Worm (Caenorhabditis elegans) whole organism, L3 larva: Measurements from ENCODE around the gene T11F8.4.

Experiments used
- ZK546.5 ChIP-seq: sonication (generic microtip); optimal IDR thresholded peaks from 2 replicates; lab custom pipeline; 2017; ENCODE audit warnings: missing biosample characterization, missing genetic modification characterization
- aly-2 ChIP-seq: fragments of 150-350 bp; optimal IDR thresholded peaks from 2 replicates; lab custom pipeline; 2014; ENCODE audit warnings: missing biosample characterization, missing genetic modification characterization
- ama-1 ChIP-seq: fragments of 150-350 bp; optimal IDR thresholded peaks from 2 replicates; lab custom pipeline; 2018
- ceh-16 ChIP-seq: sonication (generic microtip); optimal IDR thresholded peaks from 2 replicates; lab custom pipeline; 2017; ENCODE audit warnings: missing biosample characterization, missing genetic modification characterization
- ceh-82 ChIP-seq: fragments of 150-350 bp; optimal IDR thresholded peaks from 2 replicates; lab custom pipeline; 2014; ENCODE audit warnings: missing biosample characterization, missing genetic modification characterization
- daf-12 ChIP-seq: fragments of 150-350 bp; optimal IDR thresholded peaks from 2 replicates; lab custom pipeline; 2014; ENCODE audit warnings: missing biosample characterization, missing genetic modification reagents, missing genetic modification characterization
- egl-27 ChIP-seq: sonication (generic microtip); optimal IDR thresholded peaks from 4 replicates; lab custom pipeline; 2017; ENCODE audit warnings: missing biosample characterization, missing genetic modification reagents, missing genetic modification characterization
- egl-5 ChIP-seq: fragments of 150-350 bp; optimal IDR thresholded peaks from 2 replicates; lab custom pipeline; 2017; ENCODE audit warnings: missing biosample characterization, missing genetic modification reagents, missing genetic modification characterization, inconsistent platforms
- elt-1 ChIP-seq: fragments of 150-350 bp; optimal IDR thresholded peaks from 2 replicates; lab custom pipeline; 2014; ENCODE audit warnings: missing biosample characterization, missing genetic modification characterization
- elt-3 ChIP-seq, 3 experiments: fragments of 150-350 bp in 1 of 3; sonication (generic microtip) in 2 of 3; optimal IDR thresholded peaks; 2 replicates in 2 of 3; 4 replicates in 1 of 3; lab custom pipeline; 2014 to 2017; ENCODE audit warnings: missing biosample characterization in 3 of 3, missing genetic modification characterization in 3 of 3
- eor-1 ChIP-seq, 2 experiments: fragments of 150-350 bp; optimal IDR thresholded peaks; 2 replicates each; lab custom pipeline; 2014 to 2018; ENCODE audit warnings: missing biosample characterization in 2 of 2, missing genetic modification characterization in 2 of 2
- fkh-10 ChIP-seq: sonication (generic microtip); optimal IDR thresholded peaks from 2 replicates; lab custom pipeline; 2017; ENCODE audit warnings: missing biosample characterization, missing genetic modification reagents, missing genetic modification characterization
- fos-1 ChIP-seq: fragments of 150-350 bp; optimal IDR thresholded peaks from 2 replicates; lab custom pipeline; 2014; ENCODE audit warnings: missing biosample characterization, missing genetic modification characterization
- hmg-11 ChIP-seq: sonication (generic microtip); optimal IDR thresholded peaks from 2 replicates; lab custom pipeline; 2016; ENCODE audit warnings: missing genetic modification characterization, missing compliant biosample characterization
- jun-1 ChIP-seq: fragments of 150-350 bp; optimal IDR thresholded peaks from 2 replicates; lab custom pipeline; 2014; ENCODE audit warnings: missing biosample characterization, missing genetic modification reagents, missing genetic modification characterization
- lin-15B ChIP-seq: fragments of 150-350 bp; optimal IDR thresholded peaks from 2 replicates; lab custom pipeline; 2014; ENCODE audit warnings: missing biosample characterization, missing genetic modification characterization
- lin-39 ChIP-seq: fragments of 150-350 bp; optimal IDR thresholded peaks from 2 replicates; lab custom pipeline; 2018; ENCODE audit warnings: missing biosample characterization, missing genetic modification reagents, missing genetic modification characterization
- lsy-12 ChIP-seq: sonication (generic microtip); optimal IDR thresholded peaks from 2 replicates; lab custom pipeline; 2016; ENCODE audit warnings: mild to moderate bottlenecking, missing genetic modification characterization, missing compliant biosample characterization
- mdl-1 ChIP-seq: fragments of 150-350 bp; optimal IDR thresholded peaks from 2 replicates; lab custom pipeline; 2014; ENCODE audit warnings: missing biosample characterization, missing genetic modification characterization
- nhr-12 ChIP-seq: fragments of 150-350 bp; optimal IDR thresholded peaks from 2 replicates; lab custom pipeline; 2014; ENCODE audit warnings: missing biosample characterization, missing genetic modification characterization
- nhr-23 ChIP-seq: fragments of 150-350 bp; optimal IDR thresholded peaks from 2 replicates; lab custom pipeline; 2014; ENCODE audit warnings: missing biosample characterization, missing genetic modification reagents, missing genetic modification characterization
- nhr-28 ChIP-seq: fragments of 150-350 bp; optimal IDR thresholded peaks from 2 replicates; lab custom pipeline; 2014; ENCODE audit warnings: missing biosample characterization, missing genetic modification characterization
- nhr-77 ChIP-seq: fragments of 150-350 bp; optimal IDR thresholded peaks from 2 replicates; lab custom pipeline; 2014; ENCODE audit warnings: missing biosample characterization, missing genetic modification characterization
- pqm-1 ChIP-seq: fragments of 150-350 bp; optimal IDR thresholded peaks from 2 replicates; lab custom pipeline; 2017; ENCODE audit warnings: missing biosample characterization, missing genetic modification characterization, inconsistent platforms
- skn-1 ChIP-seq: fragments of 150-350 bp; optimal IDR thresholded peaks from 2 replicates; lab custom pipeline; 2014; ENCODE audit warnings: missing biosample characterization, missing genetic modification characterization
- snpc-4 ChIP-seq: fragments of 150-350 bp; optimal IDR thresholded peaks from 2 replicates; lab custom pipeline; 2014; ENCODE audit warnings: missing biosample characterization, missing genetic modification characterization
- tbx-2 ChIP-seq: sonication (generic microtip); optimal IDR thresholded peaks from 2 replicates; lab custom pipeline; 2016; ENCODE audit warnings: mild to moderate bottlenecking, missing genetic modification characterization, missing compliant biosample characterization
- unc-62 ChIP-seq: fragments of 150-350 bp; sonication (generic microtip); optimal IDR thresholded peaks from 4 replicates; lab custom pipeline; 2014; ENCODE audit warnings: missing biosample characterization, missing genetic modification reagents, missing genetic modification characterization
- zag-1 ChIP-seq: fragments of 150-350 bp; optimal IDR thresholded peaks from 2 replicates; lab custom pipeline; 2014; ENCODE audit warnings: missing biosample characterization, missing genetic modification characterization
- ztf-11 ChIP-seq: fragments of 150-350 bp; optimal IDR thresholded peaks from 2 replicates; lab custom pipeline; 2014; ENCODE audit warnings: missing biosample characterization, missing genetic modification characterization
- ztf-4 ChIP-seq: fragments of 150-350 bp; optimal IDR thresholded peaks from 2 replicates; lab custom pipeline; 2014; ENCODE audit warnings: missing biosample characterization, missing genetic modification characterization

The T11F8.4 gene

ce11 chrIV:5476468-5476867 lies at the start of gene T11F8.4:
Gene T11F8.4, minus strand, starts transcription at chrIV:5476568.
- TF ChIP-seq daf-12 (tag; lab: Kevin White, UChicago) = no peak
- no peak for TF ChIP-seq lsy-12 (tag; lab: Kevin White, UChicago)
- no peak for TF ChIP-seq fos-1
- TF ChIP-seq ztf-11 (tag; lab: Kevin White, UChicago) = no peak
- TF ChIP-seq elt-1 (tag; lab: Kevin White, UChicago) = no peak
- TF ChIP-seq nhr-23 (tag; lab: Kevin White, UChicago) = no peak
- no peak for TF ChIP-seq pqm-1 (tag; lab: Kevin White, UChicago)
- TF ChIP-seq ceh-16 (tag; lab: Kevin White, UChicago) = no peak
- TF ChIP-seq nhr-77 (tag; lab: Kevin White, UChicago) = no peak
- no peak for TF ChIP-seq fkh-10 (GFP tag; lab: Kevin White, UChicago)
- TF ChIP-seq ama-1 (lab: Kevin White, UChicago) = no peak
- TF ChIP-seq zag-1 (tag; lab: Kevin White, UChicago) = no peak
- no peak for TF ChIP-seq egl-5 (tag; lab: Kevin White, UChicago)
- TF ChIP-seq, all 47 proteins: peak for 0

- peak; percentile 18 for TF ChIP-seq lin-39 (tag; lab: Kevin White, UChicago)
- TF ChIP-seq elt-1 (tag; lab: Kevin White, UChicago) = peak; percentile 91
- no peak for TF ChIP-seq fos-1
- no peak for TF ChIP-seq tbx-2 (tag; lab: Kevin White, UChicago)
- TF ChIP-seq mdl-1 = no peak
These were observed 42.7 kb upstream of the T11F8.4 start for ce11 chrIV:5519044-5519443.

ce11 chrIV:5514789-5515188 lies 38.4 kb upstream of the T11F8.4 start:
- TF ChIP-seq nhr-77 (tag; lab: Kevin White, UChicago) (no peak), skn-1 (tag; lab: Kevin White, UChicago) (no peak), lsy-12 (tag; lab: Kevin White, UChicago) (no peak), eor-1 (tag; optimal IDR thresholded peaks at IDR 0.05; lab: Kevin White, UChicago) (no peak), egl-27 (tag; lab: Kevin White, UChicago) (no peak), fos-1 (no peak), jun-1 (no peak), ztf-4 (tag; lab: Kevin White, UChicago) (no peak), lin-39 (tag; lab: Kevin White, UChicago) (no peak), lin-15B (tag; lab: Kevin White, UChicago) (no peak), mdl-1 (no peak), ztf-11 (tag; lab: Kevin White, UChicago) (no peak), ceh-82 (tag; lab: Kevin White, UChicago) (no peak)

- TF ChIP-seq lin-39 (tag; lab: Kevin White, UChicago) = peak; percentile 65
- no peak for TF ChIP-seq egl-27 (tag; lab: Kevin White, UChicago)
- TF ChIP-seq egl-5 (tag; lab: Kevin White, UChicago) = peak; percentile 13
These were observed 31.4 kb upstream of the T11F8.4 start for ce11 chrIV:5507754-5508153.

ce11 chrIV:5506642-5507041 lies 30.3 kb upstream of the T11F8.4 start:
- no peak for TF ChIP-seq elt-3 (tag; optimal IDR thresholded peaks at IDR 0.05; lab: Kevin White, UChicago)
- peak; percentile 93 for TF ChIP-seq elt-1 (tag; lab: Kevin White, UChicago)

- TF ChIP-seq tbx-2 (tag; lab: Kevin White, UChicago) (no peak), nhr-28 (tag; lab: Kevin White, UChicago) (no peak), hmg-11 (no peak), egl-5 (tag; lab: Kevin White, UChicago) (no peak), snpc-4 (tag; lab: Kevin White, UChicago) (no peak), aly-2 (no peak), egl-27 (tag; lab: Kevin White, UChicago) (no peak), ZK546.5 (tag; lab: Kevin White, UChicago) (no peak), ama-1 (lab: Kevin White, UChicago) (no peak), unc-62 (no peak), eor-1 (tag; optimal IDR thresholded peaks at IDR 0.05; lab: Kevin White, UChicago) (no peak), nhr-12 (tag; lab: Kevin White, UChicago) (no peak)
These were observed 26.2 kb upstream of the T11F8.4 start for ce11 chrIV:5502610-5503009.
